Worm (Caenorhabditis elegans) whole organism, L3 larva: ENCODE measurements around the gene bcf-1.

Experiments used
- R02D3.7 ChIP-seq: fragments of 150-350 bp; optimal IDR thresholded peaks from 2 replicates; lab custom pipeline; 2014; ENCODE audit warnings: missing biosample characterization, missing genetic modification characterization
- ZK546.5 ChIP-seq: sonication (generic microtip); optimal IDR thresholded peaks from 2 replicates; lab custom pipeline; 2017; ENCODE audit warnings: missing biosample characterization, missing genetic modification characterization
- aly-2 ChIP-seq: fragments of 150-350 bp; optimal IDR thresholded peaks from 2 replicates; lab custom pipeline; 2014; ENCODE audit warnings: missing biosample characterization, missing genetic modification characterization
- ama-1 ChIP-seq: fragments of 150-350 bp; optimal IDR thresholded peaks from 2 replicates; lab custom pipeline; 2018
- ceh-28 ChIP-seq: fragments of 150-350 bp; optimal IDR thresholded peaks from 2 replicates; lab custom pipeline; 2014; ENCODE audit warnings: missing biosample characterization, missing genetic modification reagents, missing genetic modification characterization
- ceh-82 ChIP-seq: fragments of 150-350 bp; optimal IDR thresholded peaks from 2 replicates; lab custom pipeline; 2014; ENCODE audit warnings: missing biosample characterization, missing genetic modification characterization
- ceh-9 ChIP-seq: sonication (generic microtip); optimal IDR thresholded peaks from 2 replicates; lab custom pipeline; 2018; ENCODE audit warnings: missing biosample characterization, missing genetic modification characterization
- daf-12 ChIP-seq: fragments of 150-350 bp; optimal IDR thresholded peaks from 2 replicates; lab custom pipeline; 2014; ENCODE audit warnings: missing biosample characterization, missing genetic modification reagents, missing genetic modification characterization
- egl-27 ChIP-seq: sonication (generic microtip); optimal IDR thresholded peaks from 4 replicates; lab custom pipeline; 2017; ENCODE audit warnings: missing biosample characterization, missing genetic modification reagents, missing genetic modification characterization
- egl-5 ChIP-seq: fragments of 150-350 bp; optimal IDR thresholded peaks from 2 replicates; lab custom pipeline; 2017; ENCODE audit warnings: missing biosample characterization, missing genetic modification reagents, missing genetic modification characterization, inconsistent platforms
- elt-1 ChIP-seq: fragments of 150-350 bp; optimal IDR thresholded peaks from 2 replicates; lab custom pipeline; 2014; ENCODE audit warnings: missing biosample characterization, missing genetic modification characterization
- elt-2 ChIP-seq: sonication (generic microtip); optimal IDR thresholded peaks from 2 replicates; lab custom pipeline; 2016; ENCODE audit warnings: missing genetic modification reagents, mild to moderate bottlenecking, missing genetic modification characterization, missing compliant biosample characterization
- elt-3 ChIP-seq, 3 experiments: fragments of 150-350 bp in 1 of 3; sonication (generic microtip) in 2 of 3; optimal IDR thresholded peaks; 2 replicates in 2 of 3; 4 replicates in 1 of 3; lab custom pipeline; 2014 to 2017; ENCODE audit warnings: missing biosample characterization in 3 of 3, missing genetic modification characterization in 3 of 3
- jun-1 ChIP-seq: fragments of 150-350 bp; optimal IDR thresholded peaks from 2 replicates; lab custom pipeline; 2014; ENCODE audit warnings: missing biosample characterization, missing genetic modification reagents, missing genetic modification characterization
- lin-39 ChIP-seq: fragments of 150-350 bp; optimal IDR thresholded peaks from 2 replicates; lab custom pipeline; 2018; ENCODE audit warnings: missing biosample characterization, missing genetic modification reagents, missing genetic modification characterization
- lsy-12 ChIP-seq: sonication (generic microtip); optimal IDR thresholded peaks from 2 replicates; lab custom pipeline; 2016; ENCODE audit warnings: mild to moderate bottlenecking, missing genetic modification characterization, missing compliant biosample characterization
- mml-1 ChIP-seq: fragments of 150-350 bp; sonication (generic microtip); optimal IDR thresholded peaks from 3 replicates; lab custom pipeline; 2014; ENCODE audit warnings: missing biosample characterization, missing genetic modification characterization
- nfya-1 ChIP-seq: sonication (generic microtip); optimal IDR thresholded peaks from 2 replicates; lab custom pipeline; 2017; ENCODE audit warnings: missing genetic modification characterization, mild to moderate bottlenecking, missing compliant biosample characterization, antibody characterized with exemption, moderate library complexity; ENCODE audit not compliant: insufficient read depth
- nhr-12 ChIP-seq: fragments of 150-350 bp; optimal IDR thresholded peaks from 2 replicates; lab custom pipeline; 2014; ENCODE audit warnings: missing biosample characterization, missing genetic modification characterization
- nhr-23 ChIP-seq: fragments of 150-350 bp; optimal IDR thresholded peaks from 2 replicates; lab custom pipeline; 2014; ENCODE audit warnings: missing biosample characterization, missing genetic modification reagents, missing genetic modification characterization
- nhr-237 ChIP-seq: fragments of 150-350 bp; optimal IDR thresholded peaks from 2 replicates; lab custom pipeline; 2014; ENCODE audit warnings: missing biosample characterization, missing genetic modification characterization
- nhr-25 ChIP-seq: sonication (generic microtip); optimal IDR thresholded peaks from 2 replicates; lab custom pipeline; 2017; ENCODE audit warnings: missing biosample characterization, missing genetic modification characterization
- nhr-43 ChIP-seq: sonication (generic microtip); optimal IDR thresholded peaks from 2 replicates; lab custom pipeline; 2016; ENCODE audit warnings: mild to moderate bottlenecking, missing genetic modification characterization, missing compliant biosample characterization; ENCODE audit not compliant: poor library complexity, severe bottlenecking
- nhr-77 ChIP-seq: fragments of 150-350 bp; optimal IDR thresholded peaks from 2 replicates; lab custom pipeline; 2014; ENCODE audit warnings: missing biosample characterization, missing genetic modification characterization
- pha-4 ChIP-seq: fragments of 150-350 bp; optimal IDR thresholded peaks from 2 replicates; lab custom pipeline; 2014; ENCODE audit warnings: missing biosample characterization, missing genetic modification reagents, missing genetic modification characterization
- pqm-1 ChIP-seq: fragments of 150-350 bp; optimal IDR thresholded peaks from 2 replicates; lab custom pipeline; 2017; ENCODE audit warnings: missing biosample characterization, missing genetic modification characterization, inconsistent platforms
- snpc-4 ChIP-seq: fragments of 150-350 bp; optimal IDR thresholded peaks from 2 replicates; lab custom pipeline; 2014; ENCODE audit warnings: missing biosample characterization, missing genetic modification characterization
- tbx-2 ChIP-seq: sonication (generic microtip); optimal IDR thresholded peaks from 2 replicates; lab custom pipeline; 2016; ENCODE audit warnings: mild to moderate bottlenecking, missing genetic modification characterization, missing compliant biosample characterization
- unc-62 ChIP-seq: fragments of 150-350 bp; sonication (generic microtip); optimal IDR thresholded peaks from 4 replicates; lab custom pipeline; 2014; ENCODE audit warnings: missing biosample characterization, missing genetic modification reagents, missing genetic modification characterization
- zag-1 ChIP-seq: fragments of 150-350 bp; optimal IDR thresholded peaks from 2 replicates; lab custom pipeline; 2014; ENCODE audit warnings: missing biosample characterization, missing genetic modification characterization
- ztf-11 ChIP-seq: fragments of 150-350 bp; optimal IDR thresholded peaks from 2 replicates; lab custom pipeline; 2014; ENCODE audit warnings: missing biosample characterization, missing genetic modification characterization

Gene bcf-1

ce11 chrV:6425927-6426326 lies 17.3 kb upstream of the bcf-1 start, which contains the start of gene T05H4.11:
T05H4.11 (minus strand) TSS chrV:6426261.
- TF ChIP-seq snpc-4 (tag; lab: Kevin White, UChicago) (no peak), ceh-82 (no peak), ZK546.5 (no peak), nhr-77 (tag; lab: Kevin White, UChicago) (no peak), nhr-25 (peak; percentile 27), lin-39 (tag; lab: Kevin White, UChicago) (no peak), pha-4 (tag; lab: Kevin White, UChicago) (peak; percentile 7), tbx-2 (tag; lab: Kevin White, UChicago) (no peak), elt-2 (tag; lab: Kevin White, UChicago) (peak; percentile 27), unc-62 (GFP tag; lab: Kevin White, UChicago) (no peak), ceh-28 (no peak), R02D3.7 (tag; lab: Kevin White, UChicago) (no peak), lsy-12 (tag; lab: Kevin White, UChicago) (peak; percentile 31), nhr-12 (tag; lab: Kevin White, UChicago) (no peak), pqm-1 (peak; percentile 11), ceh-9 (tag; lab: Kevin White, UChicago) (no peak), elt-3 (tag; optimal IDR thresholded peaks at IDR 0.05; lab: Kevin White, UChicago) (peak in 1 of 3 experiments; percentile 9), mml-1 (tag; lab: Kevin White, UChicago) (no peak), ama-1 (no peak), nhr-23 (tag; lab: Kevin White, UChicago) (peak; percentile 35), aly-2 (tag; lab: Kevin White, UChicago) (no peak), daf-12 (tag; lab: Kevin White, UChicago) (no peak), jun-1 (tag; lab: Kevin White, UChicago) (no peak)
- TF ChIP-seq, all 47 proteins: peak for 7

ce11 chrV:6424055-6424454 lies 15.5 kb upstream of the bcf-1 start, which contains the start of gene urb-1:
urb-1 (minus strand) TSS chrV:6424155.
- TF ChIP-seq nhr-77 (tag; lab: Kevin White, UChicago) (peak; percentile 36), snpc-4 (tag; lab: Kevin White, UChicago) (no peak)

- TF ChIP-seq daf-12 (tag; lab: Kevin White, UChicago) (no peak), zag-1 (tag; lab: Kevin White, UChicago) (no peak), elt-3 (tag; optimal IDR thresholded peaks at IDR 0.05; lab: Kevin White, UChicago) (no peak), nhr-25 (no peak), nhr-43 (tag; lab: Kevin White, UChicago) (no peak)
These were observed 6.4 kb upstream of the bcf-1 start, which contains the start of gene cht-6 for ce11 chrV:6414985-6415384. cht-6 (plus strand) TSS chrV:6414993.

ce11 chrV:6414469-6414868 lies 5.9 kb upstream of the bcf-1 start:
- TF ChIP-seq elt-2 (tag; lab: Kevin White, UChicago), result peak; percentile 74
- TF ChIP-seq egl-27 (tag; lab: Kevin White, UChicago), result no peak
- peak; percentile 37 for TF ChIP-seq pqm-1

- TF ChIP-seq elt-2 (tag; lab: Kevin White, UChicago) (peak; percentile 99), jun-1 (tag; lab: Kevin White, UChicago) (peak; percentile 67), nhr-23 (tag; lab: Kevin White, UChicago) (no peak), egl-5 (tag; lab: Kevin White, UChicago) (no peak), nfya-1 (peak; percentile 27), pqm-1 (peak; percentile 88)
These were observed 4.5 kb upstream of the bcf-1 start for ce11 chrV:6413057-6413456.

- TF ChIP-seq lin-39 (tag; lab: Kevin White, UChicago) (no peak), elt-2 (tag; lab: Kevin White, UChicago) (peak; percentile 95), ceh-28 (no peak), zag-1 (tag; lab: Kevin White, UChicago) (no peak), nhr-43 (tag; lab: Kevin White, UChicago) (no peak), ztf-11 (tag; lab: Kevin White, UChicago) (no peak), jun-1 (tag; lab: Kevin White, UChicago) (peak; percentile 7), nhr-237 (tag; lab: Kevin White, UChicago) (no peak), elt-1 (tag; lab: Kevin White, UChicago) (no peak), R02D3.7 (tag; lab: Kevin White, UChicago) (no peak), pqm-1 (peak; percentile 93), ceh-82 (no peak), elt-3 (tag; optimal IDR thresholded peaks at IDR 0.05; lab: Kevin White, UChicago) (no peak), daf-12 (tag; lab: Kevin White, UChicago) (no peak)
- TF ChIP-seq, all 47 proteins: peak for 3
These were observed 2.6 kb upstream of the bcf-1 start for ce11 chrV:6411161-6411560.
